Fruit fly (Drosophila melanogaster) Kc167 (cell line): ENCODE data around the gene CG32148.

Experiments used
- Sin3A ChIP-seq: fragments of >200 bp; optimal IDR thresholded peaks from 2 replicates; lab custom pipeline; 2018; ENCODE audit warnings: missing external identifiers
- h ChIP-seq: fragments of >200 bp; optimal IDR thresholded peaks from 3 replicates; lab custom pipeline; 2018; ENCODE audit warnings: missing external identifiers
- insv ChIP-seq: fragments of >200 bp; optimal IDR thresholded peaks from 3 replicates; lab custom pipeline; 2018; ENCODE audit warnings: missing external identifiers
- psq ChIP-seq: fragments of >200 bp; optimal IDR thresholded peaks from 2 replicates; lab custom pipeline; 2017; ENCODE audit warnings: missing external identifiers
- ttk ChIP-seq: sonication (Bioruptor generic); optimal IDR thresholded peaks from 2 replicates; lab custom pipeline; 2017; ENCODE audit warnings: missing external identifiers

DNA sequence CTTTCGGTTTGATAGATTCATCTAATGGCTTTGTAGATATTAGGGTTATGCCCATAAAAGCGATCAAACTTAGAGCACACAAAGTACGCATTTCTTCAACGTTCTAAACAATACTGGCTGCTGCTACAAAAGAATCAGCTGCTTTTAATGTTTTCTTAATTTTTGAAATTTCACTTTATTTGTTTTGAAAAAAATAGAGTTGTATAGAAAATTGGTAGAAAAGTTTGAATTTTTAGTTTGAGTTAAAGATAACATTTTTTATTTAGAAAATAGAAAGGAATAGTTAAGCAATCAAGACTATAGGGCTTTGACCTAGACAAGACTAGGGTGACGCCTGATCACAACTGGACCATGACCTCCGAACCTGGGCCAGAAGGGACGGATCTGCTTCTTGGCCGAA lies 26.8 kb downstream of the CG32148 start, which contains the start of gene CG18581:
- TF ChIP-seq Sin3A (lab: Kevin White, UChicago) (no peak), ttk (lab: Kevin White, UChicago) (no peak), psq (lab: Kevin White, UChicago) (no peak), insv (no peak), h (lab: Kevin White, UChicago) (no peak)
